Fruit fly (Drosophila melanogaster): Measurements from ENCODE around the gene beat-IIa.

The beat-IIa gene

DNA sequence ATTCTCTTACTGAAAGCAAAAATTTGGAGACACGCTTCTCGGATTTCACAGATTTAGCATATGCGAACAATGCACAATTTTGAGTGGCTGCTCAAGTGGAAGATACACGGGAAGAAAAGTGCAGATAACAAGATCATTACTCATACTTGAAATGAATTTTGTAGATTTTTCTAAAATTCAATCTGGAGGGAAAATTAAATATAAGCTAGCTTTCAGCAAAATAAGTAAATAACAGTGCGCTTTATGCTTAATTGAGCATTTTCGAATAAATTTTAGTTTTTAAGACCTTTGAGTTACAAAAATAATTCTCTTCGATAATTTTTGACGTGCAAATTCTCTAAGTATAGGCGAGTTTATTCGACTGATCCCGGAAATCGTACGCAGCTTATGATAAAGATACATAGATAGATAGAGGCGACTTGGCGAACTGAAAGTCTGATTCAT lies 34.8 kb upstream of the beat-IIa start:
- TF ChIP-seq Crg-1 (GFP tag; optimal IDR thresholded peaks at IDR 0.05) (no peak), Hr96 (GFP tag; optimal IDR thresholded peaks at IDR 0.05) (no peak), bab1 (GFP tag; optimal IDR thresholded peaks at IDR 0.05) (peak; percentile 52), CG14711 (tag; optimal IDR thresholded peaks at IDR 0.05) (peak; percentile 52), cnc (optimal IDR thresholded peaks at IDR 0.05) (no peak), Mnt (GFP tag; optimal IDR thresholded peaks at IDR 0.05) (no peak), CG12768 (GFP tag; optimal IDR thresholded peaks at IDR 0.05) (peak; percentile 31), toe (GFP tag; optimal IDR thresholded peaks at IDR 0.05) (peak; percentile 4), ovo (GFP tag; optimal IDR thresholded peaks at IDR 0.05) (no peak), tj (GFP tag; optimal IDR thresholded peaks at IDR 0.05) (peak; percentile 90), Clk (GFP tag; optimal IDR thresholded peaks at IDR 0.05) (no peak), CG7101 (tag; optimal IDR thresholded peaks at IDR 0.05) (peak; percentile 35), CG1620 (GFP tag; optimal IDR thresholded peaks at IDR 0.05) (no peak), pad (GFP tag; optimal IDR thresholded peaks at IDR 0.05) (peak; percentile 30), CG5204 (GFP tag; optimal IDR thresholded peaks at IDR 0.05) (no peak), CG7045 (GFP tag; optimal IDR thresholded peaks at IDR 0.05) (peak; percentile 61), CG11617 (GFP tag; optimal IDR thresholded peaks at IDR 0.05) (no peak), CG33017 (tag; optimal IDR thresholded peaks at IDR 0.05) (no peak), cic (GFP tag; optimal IDR thresholded peaks at IDR 0.05) (no peak), kay (GFP tag; ENCODE audit: borderline replicate concordance) (no peak)

DNA sequence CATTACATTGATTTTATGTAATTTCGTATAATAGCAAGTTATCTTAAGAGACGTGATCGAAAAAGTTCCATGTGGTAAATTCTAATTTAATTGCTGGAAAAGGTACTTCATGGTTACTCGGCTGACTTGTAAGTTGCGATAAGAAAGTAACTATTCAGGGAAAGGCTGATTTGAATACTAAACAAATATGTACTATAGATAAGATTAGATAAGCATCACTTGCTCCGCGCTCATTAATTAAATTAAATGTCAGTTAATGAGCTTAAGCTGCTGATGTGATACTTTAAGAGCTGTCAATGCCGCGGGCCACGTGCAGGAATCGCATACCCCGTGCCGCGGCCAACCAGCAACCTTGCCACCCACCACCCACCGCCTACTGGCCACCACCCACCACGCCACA lies 34.2 kb upstream of the beat-IIa start:
- TF ChIP-seq CG33017 (tag; optimal IDR thresholded peaks at IDR 0.05) (peak; percentile 44), bab1 (GFP tag; optimal IDR thresholded peaks at IDR 0.05) (no peak), pad (GFP tag; optimal IDR thresholded peaks at IDR 0.05) (no peak), toe (GFP tag; optimal IDR thresholded peaks at IDR 0.05) (no peak), Crg-1 (GFP tag; optimal IDR thresholded peaks at IDR 0.05) (no peak), cic (GFP tag; optimal IDR thresholded peaks at IDR 0.05) (peak; percentile 21), Hr96 (GFP tag; optimal IDR thresholded peaks at IDR 0.05) (no peak), cnc (optimal IDR thresholded peaks at IDR 0.05) (no peak), CG7101 (tag; optimal IDR thresholded peaks at IDR 0.05) (peak; percentile 16), CG14711 (tag; optimal IDR thresholded peaks at IDR 0.05) (no peak), Clk (GFP tag; optimal IDR thresholded peaks at IDR 0.05) (no peak), CG12768 (GFP tag; optimal IDR thresholded peaks at IDR 0.05) (no peak), ovo (GFP tag; optimal IDR thresholded peaks at IDR 0.05) (no peak), CG1620 (GFP tag; optimal IDR thresholded peaks at IDR 0.05) (no peak), Mnt (GFP tag; optimal IDR thresholded peaks at IDR 0.05) (no peak), CG5204 (GFP tag; optimal IDR thresholded peaks at IDR 0.05) (no peak), CG11617 (GFP tag; optimal IDR thresholded peaks at IDR 0.05) (no peak), CG7045 (GFP tag; optimal IDR thresholded peaks at IDR 0.05) (no peak), tj (GFP tag; optimal IDR thresholded peaks at IDR 0.05) (no peak), kay (GFP tag; ENCODE audit: borderline replicate concordance) (peak; percentile 25)

DNA sequence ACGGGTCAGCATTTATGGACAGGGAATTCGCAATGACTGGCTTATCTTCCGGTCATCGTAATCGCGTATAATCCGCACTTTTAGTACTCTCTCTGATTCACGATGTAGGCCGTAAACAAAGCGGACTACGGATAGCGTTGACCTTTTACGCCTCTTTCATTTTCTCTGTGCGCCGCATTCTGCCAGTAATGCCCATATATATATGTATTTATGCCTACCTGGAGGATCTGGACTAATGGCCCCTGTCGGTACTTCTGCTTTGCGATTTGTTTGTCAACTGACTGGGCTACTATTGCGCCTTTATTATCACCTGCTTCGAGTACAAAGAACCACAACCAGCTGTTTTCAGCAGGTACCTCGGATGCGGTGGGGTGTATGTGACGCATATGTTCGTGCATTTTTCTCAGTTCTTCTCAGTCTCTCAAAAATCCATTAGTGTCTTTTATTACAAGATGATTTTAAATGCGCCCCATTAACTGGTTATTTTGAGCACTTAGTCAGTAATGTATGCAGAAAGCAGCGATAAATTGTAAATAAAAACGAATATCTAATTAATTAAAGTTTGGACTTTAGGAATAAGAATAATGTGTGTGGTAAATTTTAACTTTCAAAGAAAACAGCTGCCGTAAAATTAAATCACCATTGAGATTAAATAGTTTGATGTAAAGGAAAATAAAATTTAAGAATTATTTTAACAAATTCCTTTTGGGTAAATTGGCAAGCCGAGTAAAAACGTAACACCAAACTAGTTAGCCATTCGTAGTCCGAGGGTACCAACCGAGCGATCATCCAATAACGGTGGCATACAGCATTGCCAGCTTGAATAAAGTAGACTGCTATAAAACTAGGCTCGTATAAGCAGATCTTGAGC lies 28.6 kb upstream of the beat-IIa start, which contains the start of gene CREG:
Gene CREG (minus strand): TSS at position 323 of the 871 bp plus-strand sequence.
- no peak for TF ChIP-seq ovo (GFP tag; optimal IDR thresholded peaks at IDR 0.05)
- peak; percentile 71 for TF ChIP-seq CG11617 (GFP tag; optimal IDR thresholded peaks at IDR 0.05)
- TF ChIP-seq tj (GFP tag; optimal IDR thresholded peaks at IDR 0.05) = peak; percentile 24
- TF ChIP-seq cnc (optimal IDR thresholded peaks at IDR 0.05) = peak; percentile 12 to 21
- TF ChIP-seq CG1620 (GFP tag; optimal IDR thresholded peaks at IDR 0.05) = no peak
- peak; percentile 24 for TF ChIP-seq CG7045 (GFP tag; optimal IDR thresholded peaks at IDR 0.05)
- no peak for TF ChIP-seq toe (GFP tag; optimal IDR thresholded peaks at IDR 0.05)
- peak; percentile 25 for TF ChIP-seq Mnt (GFP tag; optimal IDR thresholded peaks at IDR 0.05)
- TF ChIP-seq CG7101 (tag; optimal IDR thresholded peaks at IDR 0.05) = peak; percentile 1
- TF ChIP-seq CG14711 (tag; optimal IDR thresholded peaks at IDR 0.05) = peak; percentile 20
- TF ChIP-seq CG5204 (GFP tag; optimal IDR thresholded peaks at IDR 0.05) = peak; percentile 50
- peak; percentile 26 for TF ChIP-seq pad (GFP tag; optimal IDR thresholded peaks at IDR 0.05)
- peak; percentile 59 for TF ChIP-seq CG12768 (GFP tag; optimal IDR thresholded peaks at IDR 0.05)
- no peak for TF ChIP-seq bab1 (GFP tag; optimal IDR thresholded peaks at IDR 0.05)
- peak; percentile 22 for TF ChIP-seq cic (GFP tag; optimal IDR thresholded peaks at IDR 0.05)
- peak; percentile 2 for TF ChIP-seq Crg-1 (GFP tag; optimal IDR thresholded peaks at IDR 0.05)
- TF ChIP-seq CG33017 (tag; optimal IDR thresholded peaks at IDR 0.05) = no peak
- peak; percentile 58 for TF ChIP-seq Hr96 (GFP tag; optimal IDR thresholded peaks at IDR 0.05)
- peak; percentile 83 for TF ChIP-seq kay (GFP tag; ENCODE audit: borderline replicate concordance)
- no peak for TF ChIP-seq Clk (GFP tag; optimal IDR thresholded peaks at IDR 0.05)

DNA sequence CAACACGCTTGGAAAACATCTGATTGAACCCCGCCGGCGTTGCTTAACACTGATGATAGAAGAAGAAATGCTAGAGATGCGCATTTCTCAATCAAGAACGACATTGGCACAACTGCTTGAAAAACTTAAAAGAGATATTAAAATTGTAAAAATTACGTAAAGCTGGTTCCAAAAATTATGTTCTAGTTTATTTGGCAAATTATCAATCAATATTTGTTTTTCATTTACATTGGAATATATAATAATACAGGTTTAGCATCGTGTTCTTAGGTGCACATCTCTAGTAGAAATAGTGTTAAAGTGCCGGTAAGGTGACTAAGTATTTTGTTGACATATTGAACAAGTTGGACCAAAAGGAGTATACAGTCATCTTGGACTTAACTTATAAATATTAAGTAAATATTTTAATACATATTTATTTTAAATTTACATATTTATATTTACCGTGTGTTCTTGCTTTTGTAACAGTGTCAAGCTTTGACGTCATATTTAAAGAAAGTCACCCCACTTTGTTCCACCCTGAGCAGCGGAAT lies 25.5 kb upstream of the beat-IIa start, which contains the start of the genes Brf and sds22:
Gene Brf (minus strand): TSS at position 25 of the 533 bp plus-strand sequence.
Gene sds22 (plus strand): TSS at position 282 of the 533 bp plus-strand sequence.
- TF ChIP-seq CG14711 (tag; optimal IDR thresholded peaks at IDR 0.05) (peak; percentile 91), CG7101 (tag; optimal IDR thresholded peaks at IDR 0.05) (peak; percentile 97), bab1 (GFP tag; optimal IDR thresholded peaks at IDR 0.05) (peak; percentile 95), Crg-1 (GFP tag; optimal IDR thresholded peaks at IDR 0.05) (peak; percentile 96), tj (GFP tag; optimal IDR thresholded peaks at IDR 0.05) (peak; percentile 85), cnc (optimal IDR thresholded peaks at IDR 0.05) (no peak), Hr96 (GFP tag; optimal IDR thresholded peaks at IDR 0.05) (peak; percentile 93), pad (GFP tag; optimal IDR thresholded peaks at IDR 0.05) (peak; percentile 88), toe (GFP tag; optimal IDR thresholded peaks at IDR 0.05) (peak; percentile 98), kay (GFP tag; ENCODE audit: borderline replicate concordance) (peak; percentile 99), ovo (GFP tag; optimal IDR thresholded peaks at IDR 0.05) (peak; percentile 95), CG11617 (GFP tag; optimal IDR thresholded peaks at IDR 0.05) (peak; percentile 96), CG1620 (GFP tag; optimal IDR thresholded peaks at IDR 0.05) (peak; percentile 98), Clk (GFP tag; optimal IDR thresholded peaks at IDR 0.05) (peak; percentile 86), CG33017 (tag; optimal IDR thresholded peaks at IDR 0.05) (peak; percentile 92), Mnt (GFP tag; optimal IDR thresholded peaks at IDR 0.05) (peak; percentile 91), CG5204 (GFP tag; optimal IDR thresholded peaks at IDR 0.05) (peak; percentile 97), cic (GFP tag; optimal IDR thresholded peaks at IDR 0.05) (peak; percentile 26), CG12768 (GFP tag; optimal IDR thresholded peaks at IDR 0.05) (peak; percentile 96), CG7045 (GFP tag; optimal IDR thresholded peaks at IDR 0.05) (peak; percentile 95)

Measured in whole organism, adult.